Worm (Caenorhabditis elegans): ENCODE data around the gene F22E5.1.

DNA sequence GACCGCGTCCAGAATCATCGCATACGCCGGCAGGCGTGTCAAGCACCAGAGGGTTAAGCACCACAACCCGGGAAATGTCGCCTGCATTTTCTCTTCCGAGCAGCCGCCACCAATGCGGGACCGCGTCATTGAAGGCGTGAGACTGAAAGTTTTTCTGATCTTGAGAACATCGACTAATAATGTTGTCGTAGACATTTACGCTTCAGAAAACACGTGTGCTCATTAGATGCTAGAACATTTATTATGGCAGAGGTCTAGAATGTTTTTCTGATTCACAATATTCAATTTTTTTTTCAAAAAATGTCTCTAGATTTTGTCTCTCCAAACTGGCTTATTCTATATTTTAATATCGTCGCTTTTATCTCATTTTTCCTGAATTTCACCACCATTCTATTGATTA lies 17.0 kb upstream of the F22E5.1 start, which contains the start of gene sri-47:
- no peak for TF ChIP-seq aly-2 (tag; optimal IDR thresholded peaks at IDR 0.05)
- TF ChIP-seq nhr-237 (tag; optimal IDR thresholded peaks at IDR 0.05) = no peak
- TF ChIP-seq nhr-28 (tag; optimal IDR thresholded peaks at IDR 0.05) = no peak
- TF ChIP-seq R02D3.7 (tag; optimal IDR thresholded peaks at IDR 0.05) = no peak
- no peak for TF ChIP-seq nhr-43 (tag; optimal IDR thresholded peaks at IDR 0.05; ENCODE audit: poor library complexity, severe bottlenecking)
- no peak for TF ChIP-seq nhr-25 (tag; optimal IDR thresholded peaks at IDR 0.05)
- no peak for TF ChIP-seq snpc-4 (tag; optimal IDR thresholded peaks at IDR 0.05)
- TF ChIP-seq ceh-9 (tag; optimal IDR thresholded peaks at IDR 0.05) = no peak
- no peak for TF ChIP-seq unc-62 (GFP tag; optimal IDR thresholded peaks at IDR 0.05)
- no peak for TF ChIP-seq elt-1 (tag; optimal IDR thresholded peaks at IDR 0.05)
- no peak for TF ChIP-seq fkh-10 (GFP tag; optimal IDR thresholded peaks at IDR 0.05)
- TF ChIP-seq ama-1 (optimal IDR thresholded peaks at IDR 0.05) = no peak
- no peak for TF ChIP-seq nhr-77 (tag; optimal IDR thresholded peaks at IDR 0.05)
- no peak for TF ChIP-seq mdl-1 (tag; optimal IDR thresholded peaks at IDR 0.05)
